Fruit fly (Drosophila melanogaster) whole organism, embryonic: ENCODE data around the gene CG44037.

ENCODE experiments used
- Atf3 ChIP-seq: fragments of 200-800 bp; sonication (Bioruptor generic); optimal IDR thresholded peaks from 3 replicates; lab custom pipeline; 2016; ENCODE audit warnings: missing biosample characterization, missing genetic modification characterization
- CG10147 ChIP-seq: fragments of 200-800 bp; sonication (Bioruptor generic); optimal IDR thresholded peaks from 2 replicates; lab custom pipeline; 2019; ENCODE audit warnings: missing biosample characterization, mild to moderate bottlenecking, missing genetic modification characterization, moderate library complexity
- CG10462 ChIP-seq: fragments of 200-800 bp; sonication (Bioruptor generic); optimal IDR thresholded peaks from 2 replicates; lab custom pipeline; 2016; ENCODE audit warnings: missing biosample characterization, missing genetic modification characterization
- CG11085 ChIP-seq: fragments of 200-800 bp; sonication (Bioruptor generic); IDR thresholded peaks from 2 replicates; pipeline ENCODE4 v1.3.6; 2022; ENCODE audit warnings: missing biosample characterization, missing genetic modification characterization
- CG11504 ChIP-seq: fragments of 200-800 bp; sonication (Bioruptor generic); optimal IDR thresholded peaks from 3 replicates; lab custom pipeline; 2019; ENCODE audit warnings: missing biosample characterization, mild to moderate bottlenecking, missing genetic modification characterization, moderate library complexity
- CG11560 ChIP-seq: fragments of 200-800 bp; sonication (Bioruptor generic); IDR thresholded peaks from 3 replicates; pipeline ENCODE4 v1.3.6; 2022; ENCODE audit warnings: missing biosample characterization, missing genetic modification characterization
- CG12299 ChIP-seq: fragments of 200-800 bp; sonication (Bioruptor generic); optimal IDR thresholded peaks from 2 replicates; lab custom pipeline; 2018; ENCODE audit warnings: missing biosample characterization, mild to moderate bottlenecking, missing genetic modification characterization
- CG13123 ChIP-seq: fragments of 200-800 bp; sonication (Bioruptor generic); optimal IDR thresholded peaks from 2 replicates; lab custom pipeline; 2016; ENCODE audit warnings: missing biosample characterization, missing genetic modification characterization
- CG14014 ChIP-seq: fragments of 200-800 bp; sonication (Bioruptor generic); IDR thresholded peaks from 2 replicates; pipeline ENCODE4 v1.3.6; 2022; ENCODE audit warnings: missing biosample characterization, missing genetic modification characterization
- CG14710 ChIP-seq: fragments of 200-800 bp; sonication (Bioruptor generic); optimal IDR thresholded peaks from 3 replicates; lab custom pipeline; 2019; ENCODE audit warnings: missing biosample characterization, mild to moderate bottlenecking, missing genetic modification characterization, moderate library complexity
- CG15269 ChIP-seq: fragments of 200-800 bp; sonication (Bioruptor generic); optimal IDR thresholded peaks from 2 replicates; lab custom pipeline; 2018; ENCODE audit warnings: missing biosample characterization, mild to moderate bottlenecking, missing genetic modification characterization, moderate library complexity
- CG15696 ChIP-seq: fragments of 200-800 bp; sonication (Bioruptor generic); optimal IDR thresholded peaks from 2 replicates; lab custom pipeline; 2019; ENCODE audit warnings: missing biosample characterization, mild to moderate bottlenecking, missing genetic modification characterization, moderate library complexity
- CG1602 ChIP-seq: fragments of 200-800 bp; sonication (Bioruptor generic); optimal IDR thresholded peaks from 3 replicates; lab custom pipeline; 2016; ENCODE audit warnings: missing biosample characterization, missing genetic modification characterization
- CG1832 ChIP-seq: fragments of 200-800 bp; sonication (Bioruptor generic); optimal IDR thresholded peaks from 2 replicates; lab custom pipeline; 2017; ENCODE audit warnings: missing biosample characterization, mild to moderate bottlenecking, missing genetic modification characterization, inconsistent platforms
- CG18619 ChIP-seq: fragments of 200-800 bp; sonication (Bioruptor generic); optimal IDR thresholded peaks from 3 replicates; lab custom pipeline; 2017; ENCODE audit warnings: missing biosample characterization, mild to moderate bottlenecking, missing genetic modification characterization
- CG2875 ChIP-seq: fragments of 200-800 bp; sonication (Bioruptor generic); optimal IDR thresholded peaks from 2 replicates; lab custom pipeline; 2017; ENCODE audit warnings: missing biosample characterization, mild to moderate bottlenecking, missing genetic modification characterization, missing genetic modification reagents
- CG31365 ChIP-seq: fragments of 200-800 bp; sonication (Bioruptor generic); optimal IDR thresholded peaks from 2 replicates; lab custom pipeline; 2018; ENCODE audit warnings: missing biosample characterization, mild to moderate bottlenecking, missing genetic modification characterization
- CG34376 ChIP-seq: fragments of 200-800 bp; sonication (Bioruptor generic); optimal IDR thresholded peaks from 2 replicates; lab custom pipeline; 2018; ENCODE audit warnings: missing biosample characterization, mild to moderate bottlenecking, missing genetic modification characterization
- CG6765 ChIP-seq: fragments of 200-800 bp; sonication (Bioruptor generic); optimal IDR thresholded peaks from 3 replicates; lab custom pipeline; 2017; ENCODE audit warnings: missing biosample characterization, mild to moderate bottlenecking, missing genetic modification characterization
- CG7928 ChIP-seq: fragments of 200-800 bp; sonication (Bioruptor generic); optimal IDR thresholded peaks from 2 replicates; lab custom pipeline; 2017; ENCODE audit warnings: missing biosample characterization, mild to moderate bottlenecking, missing genetic modification characterization
- CG8944 ChIP-seq: fragments of 200-800 bp; sonication (Bioruptor generic); optimal IDR thresholded peaks from 3 replicates; lab custom pipeline; 2016; ENCODE audit warnings: missing biosample characterization, missing genetic modification characterization
- CG9797 ChIP-seq: fragments of 200-800 bp; sonication (Bioruptor generic); optimal IDR thresholded peaks from 3 replicates; lab custom pipeline; 2018; ENCODE audit warnings: missing biosample characterization, mild to moderate bottlenecking, missing genetic modification characterization
- Dip3 ChIP-seq: fragments of 200-800 bp; sonication (Bioruptor generic); optimal IDR thresholded peaks from 3 replicates; lab custom pipeline; 2016; ENCODE audit warnings: missing biosample characterization, missing genetic modification characterization
- Dll ChIP-seq: fragments of 200-800 bp; sonication (Bioruptor generic); IDR thresholded peaks from 4 replicates; pipeline ENCODE4 v1.3.6; 2022; ENCODE audit warnings: missing biosample characterization, missing genetic modification characterization; ENCODE audit not compliant: partially characterized antibody
- Dref ChIP-seq: fragments of 200-800 bp; sonication (Bioruptor generic); IDR thresholded peaks from 2 replicates; pipeline ENCODE4 v1.3.6; 2022; ENCODE audit warnings: missing biosample characterization, missing genetic modification characterization
- E2f2 ChIP-seq: fragments of 200-800 bp; sonication (Bioruptor generic); IDR thresholded peaks from 2 replicates; pipeline ENCODE4 v1.3.6; 2022; ENCODE audit warnings: missing biosample characterization, missing genetic modification characterization
- Hmr ChIP-seq: fragments of 200-800 bp; sonication (Bioruptor generic); optimal IDR thresholded peaks from 3 replicates; lab custom pipeline; 2017; ENCODE audit warnings: mild to moderate bottlenecking, missing biosample characterization, missing genetic modification reagents, missing genetic modification characterization
- Hmx ChIP-seq: fragments of 200-800 bp; sonication (Bioruptor generic); optimal IDR thresholded peaks from 2 replicates; lab custom pipeline; 2016; ENCODE audit warnings: missing biosample characterization, missing genetic modification characterization
- Lim3 ChIP-seq: fragments of 200-800 bp; sonication (Bioruptor generic); IDR thresholded peaks from 2 replicates; pipeline ENCODE4 v1.3.6; 2022; ENCODE audit warnings: missing biosample characterization, missing genetic modification characterization
- MBD-R2 ChIP-seq: fragments of 200-800 bp; sonication (Bioruptor generic); IDR thresholded peaks from 2 replicates; pipeline ENCODE4 v1.3.6; 2022; ENCODE audit warnings: missing biosample characterization, missing genetic modification characterization
- PHDP ChIP-seq: fragments of 200-800 bp; sonication (Bioruptor generic); optimal IDR thresholded peaks from 3 replicates; lab custom pipeline; 2018; ENCODE audit warnings: missing biosample characterization, mild to moderate bottlenecking, missing genetic modification characterization, moderate library complexity
- Taf1 ChIP-seq: fragments of 200-800 bp; sonication (Bioruptor generic); IDR thresholded peaks from 2 replicates; pipeline ENCODE4 v1.3.6; 2022; ENCODE audit warnings: missing biosample characterization, missing genetic modification characterization
- Trl ChIP-seq, 3 experiments: fragments of >200 bp in 2 of 3; fragments of 200-800 bp in 1 of 3; sonication (Bioruptor generic) in 1 of 3; optimal IDR thresholded peaks; 2 replicates in 1 of 3; 3 replicates in 2 of 3; lab custom pipeline; 2016 to 2017; ENCODE audit warnings: missing biosample characterization in 1 of 3, missing genetic modification characterization in 1 of 3
- abd-A ChIP-seq: fragments of 200-800 bp; sonication (Bioruptor generic); optimal IDR thresholded peaks from 3 replicates; lab custom pipeline; 2019; ENCODE audit warnings: missing biosample characterization, mild to moderate bottlenecking, missing genetic modification characterization, moderate library complexity
- bcd ChIP-seq: fragments of 200-800 bp; sonication (Bioruptor generic); optimal IDR thresholded peaks from 2 replicates; lab custom pipeline; 2017; ENCODE audit warnings: missing biosample characterization, mild to moderate bottlenecking, missing genetic modification characterization
- cas ChIP-seq: fragments of 200-800 bp; sonication (Bioruptor generic); IDR thresholded peaks from 2 replicates; pipeline ENCODE4 v1.3.6; 2022; ENCODE audit warnings: missing biosample characterization, missing genetic modification characterization
- ci ChIP-seq: fragments of 200-800 bp; sonication (Bioruptor generic); IDR thresholded peaks from 3 replicates; pipeline ENCODE4 v1.3.6; 2022; ENCODE audit warnings: missing biosample characterization, missing genetic modification characterization
- ems ChIP-seq: fragments of 200-800 bp; sonication (Bioruptor generic); optimal IDR thresholded peaks from 3 replicates; lab custom pipeline; 2016; ENCODE audit warnings: missing biosample characterization, missing genetic modification characterization
- gem ChIP-seq: fragments of 200-800 bp; sonication (Bioruptor generic); optimal IDR thresholded peaks from 2 replicates; lab custom pipeline; 2019; ENCODE audit warnings: missing biosample characterization, mild to moderate bottlenecking, missing genetic modification characterization, moderate library complexity
- gsb-n ChIP-seq: fragments of 200-800 bp; sonication (Bioruptor generic); optimal IDR thresholded peaks from 3 replicates; lab custom pipeline; 2018; ENCODE audit warnings: missing biosample characterization, mild to moderate bottlenecking, missing genetic modification characterization
- hth ChIP-seq: fragments of >200 bp; optimal IDR thresholded peaks from 2 replicates; lab custom pipeline; 2017; ENCODE audit warnings: inconsistent platforms
- lbe ChIP-seq: fragments of 200-800 bp; sonication (Bioruptor generic); optimal IDR thresholded peaks from 2 replicates; lab custom pipeline; 2016; ENCODE audit warnings: missing biosample characterization, mild to moderate bottlenecking, missing genetic modification characterization
- mld ChIP-seq: fragments of 200-800 bp; sonication (Bioruptor generic); IDR thresholded peaks from 3 replicates; pipeline ENCODE4 v1.3.6; 2022; ENCODE audit warnings: missing biosample characterization, missing genetic modification characterization; ENCODE audit not compliant: partially characterized antibody
- nmo ChIP-seq: fragments of 200-800 bp; sonication (Bioruptor generic); optimal IDR thresholded peaks from 2 replicates; lab custom pipeline; 2018; ENCODE audit warnings: missing biosample characterization, mild to moderate bottlenecking, missing genetic modification characterization, moderate library complexity
- phol ChIP-seq: fragments of 200-800 bp; sonication (Bioruptor generic); optimal IDR thresholded peaks from 3 replicates; lab custom pipeline; 2018; ENCODE audit warnings: missing biosample characterization, mild to moderate bottlenecking, missing genetic modification characterization, moderate library complexity
- pum ChIP-seq: fragments of 200-800 bp; sonication (Bioruptor generic); optimal IDR thresholded peaks from 2 replicates; lab custom pipeline; 2016; ENCODE audit warnings: missing biosample characterization, missing genetic modification characterization
- sim ChIP-seq: fragments of 200-800 bp; sonication (Bioruptor generic); IDR thresholded peaks from 2 replicates; pipeline ENCODE4 v1.3.6; 2022; ENCODE audit warnings: missing biosample characterization, missing genetic modification characterization
- sisA ChIP-seq: fragments of 200-800 bp; sonication (Bioruptor generic); IDR thresholded peaks from 2 replicates; pipeline ENCODE4 v1.3.6; 2022; ENCODE audit warnings: missing biosample characterization, missing genetic modification characterization
- twi ChIP-seq: fragments of 200-800 bp; optimal IDR thresholded peaks from 2 replicates; lab custom pipeline; 2019; ENCODE audit warnings: missing biosample characterization, mild to moderate bottlenecking, missing genetic modification characterization, moderate library complexity
- zfh1 ChIP-seq: fragments of 200-800 bp; sonication (Bioruptor generic); IDR thresholded peaks from 3 replicates; pipeline ENCODE4 v1.3.6; 2022; ENCODE audit warnings: missing biosample characterization, missing genetic modification characterization

Gene CG44037

dm6 chr3R:12221366-12221916 is 37.1 kb upstream of the CG44037 start, which contains the start of gene CG4860 (continued):
- TF ChIP-seq E2f2 (GFP tag; lab: Robert Waterston, UW) = peak; percentile 60; the same call in 1 of the 2 replicates
- no peak for TF ChIP-seq Lim3 (GFP tag; lab: Robert Waterston, UW)
- TF ChIP-seq CG12299 (tag; lab: Kevin White, UChicago) = peak; percentile 84
- TF ChIP-seq CG9797 (GFP tag; lab: Kevin White, UChicago) = no peak
- peak; percentile 81 for TF ChIP-seq gsb-n (tag; lab: Kevin White, UChicago)
- TF ChIP-seq CG2875 = peak; percentile 76
- peak; percentile 42 for TF ChIP-seq CG31365 (tag; lab: Kevin White, UChicago)
- TF ChIP-seq ems (GFP tag; lab: Kevin White, UChicago) = peak; percentile 85
- no peak for TF ChIP-seq mld (GFP tag; lab: Robert Waterston, UW)
- TF ChIP-seq CG1602 = peak; percentile 80
- TF ChIP-seq Hmx (GFP tag; lab: Kevin White, UChicago) = peak; percentile 80
- peak; percentile 75 for TF ChIP-seq Atf3 (GFP tag; lab: Kevin White, UChicago)
- peak; percentile 87 for TF ChIP-seq ci
- TF ChIP-seq CG6765 (GFP tag; lab: Kevin White, UChicago) = peak; percentile 79
- peak; percentile 94 for TF ChIP-seq PHDP
- TF ChIP-seq CG34376 (GFP tag; lab: Kevin White, UChicago) = peak; percentile 55
- TF ChIP-seq hth = no peak
- peak; percentile 81 for TF ChIP-seq cas (GFP tag; lab: Robert Waterston, UW)
- peak; percentile 57; the same call in 1 of the 2 replicates for TF ChIP-seq sim (GFP tag; lab: Robert Waterston, UW)
- peak; percentile 82 for TF ChIP-seq Dip3 (GFP tag; lab: Kevin White, UChicago)
- TF ChIP-seq CG8944 (GFP tag; lab: Kevin White, UChicago) = peak; percentile 84
- TF ChIP-seq Hmr = peak; percentile 93
- TF ChIP-seq MBD-R2 = peak; percentile 69; the same call in 1 of the 2 replicates
- peak; percentile 85 for TF ChIP-seq CG18619 (GFP tag; lab: Kevin White, UChicago)
- peak; percentile 57 for TF ChIP-seq CG7928 (GFP tag; lab: Kevin White, UChicago)
- TF ChIP-seq twi (tag; lab: Kevin White, UChicago) = no peak
- TF ChIP-seq lbe (GFP tag; lab: Kevin White, UChicago) = peak; percentile 85
- TF ChIP-seq Taf1 (GFP tag; lab: Robert Waterston, UW) = peak; percentile 71; the same call in 1 of the 2 replicates
- peak; percentile 69 for TF ChIP-seq CG10462 (GFP tag; lab: Kevin White, UChicago)
- peak; percentile 83 for TF ChIP-seq phol (tag; lab: Kevin White, UChicago)
- TF ChIP-seq CG14710 (tag; lab: Kevin White, UChicago) = peak; percentile 61
- peak; percentile 32 for TF ChIP-seq CG15696 (tag; lab: Kevin White, UChicago)
- peak; percentile 66; the same call in 2 of the 3 replicates for TF ChIP-seq CG11560 (tag; lab: Robert Waterston, UW)
- peak; percentile 89 for TF ChIP-seq nmo
- TF ChIP-seq CG1832 = no peak
- peak; percentile 91 for TF ChIP-seq CG14014
- no peak for TF ChIP-seq Trl (optimal IDR thresholded peaks at IDR 0.05; lab: Kevin White, UChicago)
- TF ChIP-seq Trl (GFP tag; optimal IDR thresholded peaks at IDR 0.05; lab: Kevin White, UChicago) = peak; percentile 92
- TF ChIP-seq CG11085 = peak; percentile 72
- TF ChIP-seq Dll (GFP tag; lab: Robert Waterston, UW) = no peak
- peak; percentile 76 for TF ChIP-seq CG10147 (GFP tag; lab: Kevin White, UChicago)
- TF ChIP-seq CG15269 (tag; lab: Kevin White, UChicago) = peak; percentile 93
- TF ChIP-seq sisA (GFP tag; lab: Robert Waterston, UW) = peak; percentile 74
- peak; percentile 95 for TF ChIP-seq gem (tag; lab: Kevin White, UChicago)
- TF ChIP-seq bcd = peak; percentile 91
- peak; percentile 84 for TF ChIP-seq pum
- no peak for TF ChIP-seq abd-A (tag; lab: Kevin White, UChicago)
- peak; percentile 39; the same call in 1 of the 2 replicates for TF ChIP-seq Dref
- TF ChIP-seq zfh1 = peak; percentile 78; the same call in 2 of the 3 replicates
- peak; percentile 72 for TF ChIP-seq CG13123 (GFP tag; lab: Kevin White, UChicago)
- peak; percentile 87 for TF ChIP-seq CG11504
